Worm (Caenorhabditis elegans) whole organism, young adult: Measurements from ENCODE around the gene R53.5.

Experiments used
- F57A8.1 ChIP-seq: fragments of 200-800 bp; sonication (Bioruptor generic); optimal IDR thresholded peaks from 2 replicates; lab custom pipeline; 2018; ENCODE audit warnings: mild to moderate bottlenecking, missing genetic modification characterization, moderate library complexity, missing compliant biosample characterization
- ama-1 ChIP-seq, 3 experiments: fragments of 150-350 bp in 1 of 3; sonication (generic microtip) in 2 of 3; optimal IDR thresholded peaks; 2 replicates each; lab custom pipeline; 2014 to 2018; ENCODE audit warnings: missing biosample characterization in 2 of 3, missing genetic modification characterization in 2 of 3, missing genetic modification reagents in 2 of 3
- ceh-27 ChIP-seq: fragments of 200-800 bp; sonication (Bioruptor generic); optimal IDR thresholded peaks from 2 replicates; lab custom pipeline; 2018; ENCODE audit warnings: mild to moderate bottlenecking, missing genetic modification characterization, moderate library complexity, missing compliant biosample characterization
- mcd-1 ChIP-seq: fragments of 200-800 bp; sonication (Bioruptor generic); IDR thresholded peaks from 2 replicates; pipeline ENCODE4 v1.3.6; 2022; ENCODE audit warnings: missing genetic modification reagents, missing genetic modification characterization, missing compliant biosample characterization
- pha-4 ChIP-seq: fragments of 150-350 bp; sonication (generic microtip); optimal IDR thresholded peaks from 2 replicates; lab custom pipeline; 2014; ENCODE audit warnings: missing biosample characterization, missing genetic modification reagents, missing genetic modification characterization
- snpc-4 ChIP-seq, 5 experiments: fragments of 150-350 bp in 1 of 5; sonication (generic microtip) in 4 of 5; optimal IDR thresholded peaks; 2 replicates each; lab custom pipeline; 2014 to 2018; ENCODE audit warnings: missing genetic modification characterization in 5 of 5, missing biosample characterization in 3 of 5, antibody characterized with exemption in 2 of 5, mild to moderate bottlenecking in 2 of 5, missing compliant biosample characterization in 2 of 5, missing genotype in 2 of 5, moderate library complexity in 2 of 5, missing genetic modification reagents in 1 of 5
- unc-62 ChIP-seq: fragments of 150-350 bp; optimal IDR thresholded peaks from 2 replicates; lab custom pipeline; 2014; ENCODE audit warnings: missing biosample characterization, missing genetic modification reagents, missing genetic modification characterization

DNA sequence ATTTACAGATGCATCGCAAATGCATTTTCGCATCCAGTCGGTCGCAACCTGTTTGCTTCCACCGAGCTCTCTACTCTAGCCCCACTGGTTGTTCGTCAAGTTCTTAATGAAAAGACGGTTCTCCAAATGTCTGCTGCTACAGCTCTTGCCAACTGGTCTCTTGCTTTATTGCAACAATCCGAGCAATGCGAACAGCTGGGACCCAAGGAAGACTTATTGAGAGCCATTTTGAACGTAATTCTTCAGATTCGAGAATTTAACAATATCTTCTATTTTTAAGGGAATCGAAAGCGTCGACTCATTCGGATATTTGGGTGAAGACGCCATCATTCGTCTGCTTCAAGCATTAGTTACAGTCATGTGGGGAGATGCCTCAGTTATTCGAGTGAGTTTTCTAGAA lies 27.0 kb downstream of the R53.5 start:
- TF ChIP-seq mcd-1, result no peak
- no peak for TF ChIP-seq snpc-4 (GFP tag; optimal IDR thresholded peaks at IDR 0.05; lab: Kevin White, UChicago)
- no peak for TF ChIP-seq snpc-4 (tag; optimal IDR thresholded peaks at IDR 0.05; lab: Kevin White, UChicago)
- no peak for TF ChIP-seq pha-4 (tag; lab: Kevin White, UChicago)
- no peak for TF ChIP-seq F57A8.1
- TF ChIP-seq ama-1 (optimal IDR thresholded peaks at IDR 0.05; lab: Kevin White, UChicago), result no peak
- no peak for TF ChIP-seq ama-1 (GFP tag; optimal IDR thresholded peaks at IDR 0.05; lab: Kevin White, UChicago)
- TF ChIP-seq ceh-27, result no peak
- no peak for TF ChIP-seq unc-62
